Fruit fly (Drosophila melanogaster) whole organism, embryonic: Measurements from ENCODE around the gene Psf2.

ENCODE experiments used
- BEAF-32 ChIP-seq: fragments of 200-800 bp; sonication (Bioruptor generic); optimal IDR thresholded peaks from 3 replicates; lab custom pipeline; 2017; ENCODE audit warnings: missing biosample characterization, missing genetic modification characterization, mild to moderate bottlenecking, moderate library complexity, missing genetic modification reagents
- CG11504 ChIP-seq: fragments of 200-800 bp; sonication (Bioruptor generic); optimal IDR thresholded peaks from 3 replicates; lab custom pipeline; 2019; ENCODE audit warnings: missing biosample characterization, mild to moderate bottlenecking, missing genetic modification characterization, moderate library complexity
- CG13296 ChIP-seq: fragments of 200-800 bp; sonication (Bioruptor generic); optimal IDR thresholded peaks from 3 replicates; lab custom pipeline; 2018; ENCODE audit warnings: missing biosample characterization, mild to moderate bottlenecking, missing genetic modification characterization
- CG13894 ChIP-seq: fragments of 200-800 bp; sonication (Bioruptor generic); optimal IDR thresholded peaks from 3 replicates; lab custom pipeline; 2018; ENCODE audit warnings: missing biosample characterization, mild to moderate bottlenecking, missing genetic modification characterization, moderate library complexity
- CG14860 ChIP-seq: fragments of 200-800 bp; sonication (Bioruptor generic); IDR thresholded peaks from 3 replicates; pipeline ENCODE4 v1.3.6; 2022; ENCODE audit warnings: missing biosample characterization, missing genetic modification characterization; ENCODE audit not compliant: partially characterized antibody
- CG15011 ChIP-seq: fragments of 200-800 bp; sonication (Bioruptor generic); optimal IDR thresholded peaks from 3 replicates; lab custom pipeline; 2018; ENCODE audit warnings: missing biosample characterization, mild to moderate bottlenecking, missing genetic modification characterization
- CG16813 ChIP-seq: fragments of 200-800 bp; sonication (Bioruptor generic); IDR thresholded peaks from 3 replicates; pipeline ENCODE4 v1.3.6; 2022; ENCODE audit warnings: missing biosample characterization, missing genetic modification characterization; ENCODE audit not compliant: partially characterized antibody
- CG17328 ChIP-seq: fragments of 200-800 bp; sonication (Bioruptor generic); IDR thresholded peaks from 2 replicates; pipeline ENCODE4 v1.3.6; 2022; ENCODE audit warnings: missing biosample characterization, missing genetic modification characterization
- CG17912 ChIP-seq: fragments of 200-800 bp; sonication (Bioruptor generic); optimal IDR thresholded peaks from 2 replicates; lab custom pipeline; 2018; ENCODE audit warnings: missing biosample characterization, mild to moderate bottlenecking, missing genetic modification characterization
- CG2129 ChIP-seq: fragments of 200-800 bp; sonication (Bioruptor generic); IDR thresholded peaks from 2 replicates; pipeline ENCODE4 v1.3.6; 2022; ENCODE audit warnings: missing biosample characterization, missing genetic modification characterization; ENCODE audit not compliant: partially characterized antibody
- CG34376 ChIP-seq: fragments of 200-800 bp; sonication (Bioruptor generic); optimal IDR thresholded peaks from 2 replicates; lab custom pipeline; 2018; ENCODE audit warnings: missing biosample characterization, mild to moderate bottlenecking, missing genetic modification characterization
- CG34422 ChIP-seq: fragments of 200-800 bp; sonication (Bioruptor generic); IDR thresholded peaks from 3 replicates; pipeline ENCODE4 v1.3.6; 2022; ENCODE audit warnings: missing biosample characterization, missing genetic modification characterization
- CG4730 ChIP-seq: fragments of 200-800 bp; sonication (Bioruptor generic); IDR thresholded peaks from 2 replicates; pipeline ENCODE4 v1.3.6; 2022; ENCODE audit warnings: missing biosample characterization, missing genetic modification characterization
- CG6765 ChIP-seq: fragments of 200-800 bp; sonication (Bioruptor generic); optimal IDR thresholded peaks from 3 replicates; lab custom pipeline; 2017; ENCODE audit warnings: missing biosample characterization, mild to moderate bottlenecking, missing genetic modification characterization
- CG7357 ChIP-seq: fragments of 200-800 bp; sonication (Bioruptor generic); IDR thresholded peaks from 3 replicates; pipeline ENCODE4 v1.3.6; 2022; ENCODE audit warnings: missing biosample characterization, missing genetic modification characterization
- CG7839 ChIP-seq: fragments of 200-800 bp; sonication (Bioruptor generic); optimal IDR thresholded peaks from 3 replicates; lab custom pipeline; 2018; ENCODE audit warnings: missing biosample characterization, mild to moderate bottlenecking, missing genetic modification characterization, moderate library complexity
- CG8281 ChIP-seq: fragments of 200-800 bp; sonication (Bioruptor generic); optimal IDR thresholded peaks from 2 replicates; lab custom pipeline; 2018; ENCODE audit warnings: missing biosample characterization, mild to moderate bottlenecking, missing genetic modification characterization, moderate library complexity
- CG8359 ChIP-seq: fragments of 200-800 bp; sonication (Bioruptor generic); optimal IDR thresholded peaks from 2 replicates; lab custom pipeline; 2017; ENCODE audit warnings: missing biosample characterization, mild to moderate bottlenecking, missing genetic modification characterization, borderline replicate concordance
- CG9932 ChIP-seq: fragments of 200-800 bp; sonication (Bioruptor generic); IDR thresholded peaks from 2 replicates; pipeline ENCODE4 v1.3.6; 2022; ENCODE audit warnings: missing biosample characterization, missing genetic modification characterization
- D19A ChIP-seq: fragments of 200-800 bp; optimal IDR thresholded peaks from 3 replicates; lab custom pipeline; 2019; ENCODE audit warnings: missing biosample characterization, mild to moderate bottlenecking, missing genetic modification characterization, moderate library complexity
- Dad ChIP-seq: fragments of 200-800 bp; sonication (Bioruptor generic); optimal IDR thresholded peaks from 3 replicates; lab custom pipeline; 2016; ENCODE audit warnings: missing biosample characterization, missing genetic modification characterization
- Dek ChIP-seq: fragments of 200-800 bp; sonication (Bioruptor generic); optimal IDR thresholded peaks from 3 replicates; lab custom pipeline; 2019; ENCODE audit warnings: missing biosample characterization, mild to moderate bottlenecking, missing genetic modification characterization, moderate library complexity
- Dll ChIP-seq: fragments of 200-800 bp; sonication (Bioruptor generic); IDR thresholded peaks from 4 replicates; pipeline ENCODE4 v1.3.6; 2022; ENCODE audit warnings: missing biosample characterization, missing genetic modification characterization; ENCODE audit not compliant: partially characterized antibody
- Drgx ChIP-seq: fragments of 200-800 bp; sonication (Bioruptor generic); IDR thresholded peaks from 2 replicates; pipeline ENCODE4 v1.3.6; 2022; ENCODE audit warnings: missing biosample characterization, missing genetic modification characterization
- Ets65A ChIP-seq: fragments of 200-800 bp; sonication (Bioruptor generic); peaks from one replicate; lab custom pipeline; 2016; ENCODE audit warnings: missing biosample characterization, missing genetic modification characterization
- HLH3B ChIP-seq: fragments of 200-800 bp; sonication (Bioruptor generic); IDR thresholded peaks from 2 replicates; pipeline ENCODE4 v1.3.6; 2022; ENCODE audit warnings: missing biosample characterization, missing genetic modification characterization
- HLH4C ChIP-seq: fragments of 200-800 bp; sonication (Bioruptor generic); IDR thresholded peaks from 3 replicates; pipeline ENCODE4 v1.3.6; 2022; ENCODE audit warnings: missing biosample characterization, missing genetic modification characterization; ENCODE audit not compliant: partially characterized antibody
- HLH54F ChIP-seq: fragments of 200-800 bp; sonication (Bioruptor generic); optimal IDR thresholded peaks from 3 replicates; lab custom pipeline; 2016; ENCODE audit warnings: missing biosample characterization, missing genetic modification characterization
- HLHmδ ChIP-seq: fragments of 200-800 bp; sonication (Bioruptor generic); optimal IDR thresholded peaks from 2 replicates; lab custom pipeline; 2018; ENCODE audit warnings: missing biosample characterization, mild to moderate bottlenecking, missing genetic modification characterization, moderate library complexity
- Kr ChIP-seq: fragments of 200-800 bp; sonication (Bioruptor generic); optimal IDR thresholded peaks from 2 replicates; lab custom pipeline; 2017; ENCODE audit warnings: missing biosample characterization, mild to moderate bottlenecking, missing genetic modification characterization
- Lhr ChIP-seq: fragments of 200-800 bp; sonication (Bioruptor generic); optimal IDR thresholded peaks from 3 replicates; lab custom pipeline; 2017; ENCODE audit warnings: mild to moderate bottlenecking, missing biosample characterization, missing genetic modification reagents, missing genetic modification characterization
- Lpt ChIP-seq: fragments of >200 bp; optimal IDR thresholded peaks from 2 replicates; lab custom pipeline; 2018; ENCODE audit warnings: missing biosample characterization, missing genetic modification characterization
- Spps ChIP-seq: fragments of 200-800 bp; sonication (Bioruptor generic); optimal IDR thresholded peaks from 2 replicates; lab custom pipeline; 2018; ENCODE audit warnings: missing biosample characterization, mild to moderate bottlenecking, missing genetic modification characterization
- Usf ChIP-seq: fragments of 200-800 bp; sonication (Bioruptor generic); optimal IDR thresholded peaks from 2 replicates; lab custom pipeline; 2017; ENCODE audit warnings: missing genotype, missing biosample characterization, missing genetic modification characterization
- cato ChIP-seq: fragments of 200-800 bp; sonication (Bioruptor generic); optimal IDR thresholded peaks from 2 replicates; lab custom pipeline; 2016; ENCODE audit warnings: missing biosample characterization, missing genetic modification characterization, borderline replicate concordance
- croc ChIP-seq: fragments of 200-800 bp; sonication (Bioruptor generic); conservative IDR thresholded peaks from 3 replicates; pipeline ENCODE4 v1.3.6; 2022; ENCODE audit warnings: missing biosample characterization, missing genetic modification characterization
- dysf ChIP-seq: fragments of 200-800 bp; sonication (Bioruptor generic); IDR thresholded peaks from 3 replicates; pipeline ENCODE4 v1.3.6; 2022; ENCODE audit warnings: missing biosample characterization, missing genetic modification characterization
- en ChIP-seq: fragments of 200-800 bp; sonication (Bioruptor generic); optimal IDR thresholded peaks from 2 replicates; lab custom pipeline; 2016; ENCODE audit warnings: missing biosample characterization, missing genetic modification characterization
- esg ChIP-seq: fragments of 200-800 bp; sonication (Bioruptor generic); conservative IDR thresholded peaks from 2 replicates; pipeline ENCODE4 v1.3.6; 2022; ENCODE audit warnings: missing biosample characterization, missing genetic modification characterization
- fu2 ChIP-seq: fragments of 200-800 bp; sonication (Bioruptor generic); optimal IDR thresholded peaks from 2 replicates; lab custom pipeline; 2016; ENCODE audit warnings: missing biosample characterization, missing genetic modification characterization
- gcm2 ChIP-seq: fragments of 200-800 bp; sonication (Bioruptor generic); optimal IDR thresholded peaks from 2 replicates; lab custom pipeline; 2016; ENCODE audit warnings: missing biosample characterization, missing genetic modification characterization
- gsb ChIP-seq: fragments of 200-800 bp; sonication (Bioruptor generic); IDR thresholded peaks from 2 replicates; pipeline ENCODE4 v1.3.6; 2022; ENCODE audit warnings: missing biosample characterization, missing genetic modification characterization
- kni ChIP-seq: fragments of 200-800 bp; sonication (Bioruptor generic); optimal IDR thresholded peaks from 3 replicates; lab custom pipeline; 2017; ENCODE audit warnings: mild to moderate bottlenecking, missing biosample characterization, missing genetic modification reagents, missing genetic modification characterization
- mirr ChIP-seq: fragments of 200-800 bp; sonication (Bioruptor generic); optimal IDR thresholded peaks from 3 replicates; lab custom pipeline; 2018; ENCODE audit warnings: missing biosample characterization, mild to moderate bottlenecking, missing genetic modification characterization
- nerfin-2 ChIP-seq: fragments of 200-800 bp; sonication (Bioruptor generic); IDR thresholded peaks from 2 replicates; pipeline ENCODE4 v1.3.6; 2022; ENCODE audit warnings: missing biosample characterization, missing genetic modification characterization; ENCODE audit not compliant: partially characterized antibody
- sim ChIP-seq: fragments of 200-800 bp; sonication (Bioruptor generic); IDR thresholded peaks from 2 replicates; pipeline ENCODE4 v1.3.6; 2022; ENCODE audit warnings: missing biosample characterization, missing genetic modification characterization
- stc ChIP-seq: fragments of 200-800 bp; sonication (Bioruptor generic); IDR thresholded peaks from 2 replicates; pipeline ENCODE4 v1.3.6; 2022; ENCODE audit warnings: missing biosample characterization, missing genetic modification characterization
- zen ChIP-seq: fragments of 200-800 bp; sonication (Bioruptor generic); optimal IDR thresholded peaks from 3 replicates; lab custom pipeline; 2018; ENCODE audit warnings: missing biosample characterization, mild to moderate bottlenecking, missing genetic modification characterization, moderate library complexity

Gene Psf2

dm6 chr2L:4375035-4376009, 11.8 kb downstream of the Psf2 start (continued):
- TF ChIP-seq CG2129 (no peak), HLH4C (GFP tag; lab: Robert Waterston, UW) (no peak), mirr (GFP tag; lab: Kevin White, UChicago) (no peak), CG13296 (no peak), CG13894 (tag; lab: Kevin White, UChicago) (no peak), CG7357 (no peak), CG14860 (GFP tag; lab: Robert Waterston, UW) (no peak), esg (no peak), CG17328 (GFP tag; lab: Robert Waterston, UW) (no peak), D19A (tag; lab: Kevin White, UChicago) (no peak), en (GFP tag; lab: Kevin White, UChicago) (no peak), nerfin-2 (GFP tag; lab: Robert Waterston, UW) (no peak), Drgx (peak; percentile 23), HLHmδ (GFP tag; lab: Kevin White, UChicago) (no peak), CG4730 (GFP tag; lab: Robert Waterston, UW) (no peak), croc (GFP tag; lab: Robert Waterston, UW) (no peak), Kr (GFP tag; lab: Kevin White, UChicago) (no peak), CG9932 (GFP tag; lab: Robert Waterston, UW) (peak; percentile 32; the same call in 1 of the 2 replicates), CG8359 (GFP tag; lab: Kevin White, UChicago) (no peak), gcm2 (no peak), stc (GFP tag; lab: Robert Waterston, UW) (no peak), CG6765 (GFP tag; lab: Kevin White, UChicago) (no peak), BEAF-32 (GFP tag; lab: Kevin White, UChicago) (no peak), fu2 (GFP tag; lab: Kevin White, UChicago) (no peak), cato (no peak), kni (GFP tag; lab: Kevin White, UChicago) (peak; percentile 43), CG34422 (no peak), Lhr (no peak), Lpt (GFP tag; lab: Kevin White, UChicago) (no peak), sim (no peak), HLH3B (0 out of 2 replicates have a peak, but pooled peaks have one; percentile 28), dysf (0 out of 3 replicates have a peak, but pooled peaks have one; percentile 17), Dek (tag; lab: Kevin White, UChicago) (peak; percentile 2), HLH54F (GFP tag; lab: Kevin White, UChicago) (no peak), Dll (GFP tag; lab: Robert Waterston, UW) (no peak), CG16813 (no peak), gsb (GFP tag; lab: Robert Waterston, UW) (0 out of 2 replicates have a peak, but pooled peaks have one; percentile 26), CG11504 (tag; lab: Kevin White, UChicago) (no peak), CG7839 (no peak), Usf (GFP tag; lab: Kevin White, UChicago) (no peak), CG17912 (GFP tag; lab: Kevin White, UChicago) (no peak), CG8281 (tag; lab: Kevin White, UChicago) (peak; percentile 81), zen (tag; lab: Kevin White, UChicago) (no peak), CG15011 (GFP tag; lab: Kevin White, UChicago) (no peak), CG34376 (GFP tag; lab: Kevin White, UChicago) (no peak), Dad (GFP tag; lab: Kevin White, UChicago) (no peak), Spps (tag; lab: Kevin White, UChicago) (no peak), Ets65A (GFP tag; lab: Kevin White, UChicago) (peak; percentile 50)
